Fruit fly (Drosophila melanogaster) whole organism, embryonic: Measurements from ENCODE around the gene CG6028.

Source experiments
- Atf6 ChIP-seq: fragments of 200-800 bp; sonication (Bioruptor generic); IDR thresholded peaks from 2 replicates; pipeline ENCODE4 v1.3.6; 2022; ENCODE audit warnings: missing biosample characterization, missing genetic modification characterization
- CG10147 ChIP-seq: fragments of 200-800 bp; sonication (Bioruptor generic); optimal IDR thresholded peaks from 2 replicates; lab custom pipeline; 2019; ENCODE audit warnings: missing biosample characterization, mild to moderate bottlenecking, missing genetic modification characterization, moderate library complexity
- CG10209 ChIP-seq: fragments of 200-800 bp; sonication (Bioruptor generic); optimal IDR thresholded peaks from 3 replicates; lab custom pipeline; 2017; ENCODE audit warnings: missing biosample characterization, mild to moderate bottlenecking, missing genetic modification characterization, missing genetic modification reagents
- CG12071 ChIP-seq: fragments of 200-800 bp; sonication (Bioruptor generic); optimal IDR thresholded peaks from 3 replicates; lab custom pipeline; 2018; ENCODE audit warnings: missing biosample characterization, mild to moderate bottlenecking, missing genetic modification characterization
- CG12391 ChIP-seq: fragments of 200-800 bp; sonication (Bioruptor generic); optimal IDR thresholded peaks from 3 replicates; lab custom pipeline; 2018; ENCODE audit warnings: missing biosample characterization, mild to moderate bottlenecking, missing genetic modification characterization, moderate library complexity
- CG12942 ChIP-seq: fragments of 200-800 bp; sonication (Bioruptor generic); optimal IDR thresholded peaks from 3 replicates; lab custom pipeline; 2016; ENCODE audit warnings: missing biosample characterization, missing genetic modification characterization
- CG14860 ChIP-seq: fragments of 200-800 bp; sonication (Bioruptor generic); IDR thresholded peaks from 3 replicates; pipeline ENCODE4 v1.3.6; 2022; ENCODE audit warnings: missing biosample characterization, missing genetic modification characterization; ENCODE audit not compliant: partially characterized antibody
- CG15269 ChIP-seq: fragments of 200-800 bp; sonication (Bioruptor generic); optimal IDR thresholded peaks from 2 replicates; lab custom pipeline; 2018; ENCODE audit warnings: missing biosample characterization, mild to moderate bottlenecking, missing genetic modification characterization, moderate library complexity
- CG17328 ChIP-seq: fragments of 200-800 bp; sonication (Bioruptor generic); IDR thresholded peaks from 2 replicates; pipeline ENCODE4 v1.3.6; 2022; ENCODE audit warnings: missing biosample characterization, missing genetic modification characterization
- CG17912 ChIP-seq: fragments of 200-800 bp; sonication (Bioruptor generic); optimal IDR thresholded peaks from 2 replicates; lab custom pipeline; 2018; ENCODE audit warnings: missing biosample characterization, mild to moderate bottlenecking, missing genetic modification characterization
- CG1832 ChIP-seq: fragments of 200-800 bp; sonication (Bioruptor generic); optimal IDR thresholded peaks from 2 replicates; lab custom pipeline; 2017; ENCODE audit warnings: missing biosample characterization, mild to moderate bottlenecking, missing genetic modification characterization, inconsistent platforms
- CG2129 ChIP-seq: fragments of 200-800 bp; sonication (Bioruptor generic); IDR thresholded peaks from 2 replicates; pipeline ENCODE4 v1.3.6; 2022; ENCODE audit warnings: missing biosample characterization, missing genetic modification characterization; ENCODE audit not compliant: partially characterized antibody
- CG2199 ChIP-seq: fragments of 200-800 bp; sonication (Bioruptor generic); IDR thresholded peaks from 3 replicates; pipeline ENCODE4 v1.3.6; 2022; ENCODE audit warnings: missing biosample characterization, missing genetic modification characterization
- CG2712 ChIP-seq: fragments of 200-800 bp; optimal IDR thresholded peaks from 3 replicates; lab custom pipeline; 2019; ENCODE audit warnings: missing biosample characterization, mild to moderate bottlenecking, missing genetic modification characterization, moderate library complexity
- CG2889 ChIP-seq: fragments of 200-800 bp; sonication (Bioruptor generic); IDR thresholded peaks from 3 replicates; pipeline ENCODE4 v1.3.6; 2022; ENCODE audit warnings: missing biosample characterization, missing genetic modification characterization
- CG3281 ChIP-seq: fragments of 200-800 bp; sonication (Bioruptor generic); optimal IDR thresholded peaks from 3 replicates; lab custom pipeline; 2017; ENCODE audit warnings: missing biosample characterization, mild to moderate bottlenecking, missing genetic modification characterization
- CG33213 ChIP-seq: fragments of 200-800 bp; sonication (Bioruptor generic); optimal IDR thresholded peaks from 3 replicates; lab custom pipeline; 2016; ENCODE audit warnings: missing biosample characterization, missing genetic modification characterization
- CG33557 ChIP-seq: fragments of 200-800 bp; sonication (Bioruptor generic); optimal IDR thresholded peaks from 2 replicates; lab custom pipeline; 2019; ENCODE audit warnings: missing biosample characterization, mild to moderate bottlenecking, missing genetic modification characterization, moderate library complexity
- CG6254 ChIP-seq: fragments of 200-800 bp; sonication (Bioruptor generic); optimal IDR thresholded peaks from 3 replicates; lab custom pipeline; 2017; ENCODE audit warnings: mild to moderate bottlenecking, missing biosample characterization, missing genetic modification reagents, missing genetic modification characterization
- CG7372 ChIP-seq: fragments of 200-800 bp; sonication (Bioruptor generic); IDR thresholded peaks from 2 replicates; pipeline ENCODE4 v1.3.6; 2022; ENCODE audit warnings: missing biosample characterization, missing genetic modification characterization
- CG8765 ChIP-seq: fragments of 200-800 bp; sonication (Bioruptor generic); IDR thresholded peaks from 2 replicates; pipeline ENCODE4 v1.3.6; 2022; ENCODE audit warnings: missing biosample characterization, missing genetic modification characterization
- E2f2 ChIP-seq: fragments of 200-800 bp; sonication (Bioruptor generic); IDR thresholded peaks from 2 replicates; pipeline ENCODE4 v1.3.6; 2022; ENCODE audit warnings: missing biosample characterization, missing genetic modification characterization
- Eip74EF ChIP-seq, 2 experiments: fragments of 200-800 bp in 1 of 2; fragments of >200 bp in 1 of 2; sonication (Bioruptor generic) in 1 of 2; optimal IDR thresholded peaks; 2 replicates each; lab custom pipeline; 2017 to 2019; ENCODE audit warnings: missing biosample characterization in 2 of 2, missing genetic modification characterization in 2 of 2, mild to moderate bottlenecking in 1 of 2, moderate library complexity in 1 of 2
- Elba2 ChIP-seq: fragments of 200-800 bp; sonication (Bioruptor generic); optimal IDR thresholded peaks from 3 replicates; lab custom pipeline; 2016; ENCODE audit warnings: missing biosample characterization, missing genetic modification characterization
- Hmx ChIP-seq: fragments of 200-800 bp; sonication (Bioruptor generic); optimal IDR thresholded peaks from 2 replicates; lab custom pipeline; 2016; ENCODE audit warnings: missing biosample characterization, missing genetic modification characterization
- Kr ChIP-seq: fragments of 200-800 bp; sonication (Bioruptor generic); optimal IDR thresholded peaks from 2 replicates; lab custom pipeline; 2017; ENCODE audit warnings: missing biosample characterization, mild to moderate bottlenecking, missing genetic modification characterization
- MTF-1 ChIP-seq: fragments of 200-800 bp; sonication (Bioruptor generic); optimal IDR thresholded peaks from 2 replicates; lab custom pipeline; 2018; ENCODE audit warnings: missing biosample characterization, mild to moderate bottlenecking, missing genetic modification characterization, borderline replicate concordance
- Med ChIP-seq: fragments of 200-800 bp; sonication (Bioruptor generic); peaks from one replicate; lab custom pipeline; 2016; ENCODE audit warnings: missing biosample characterization, missing genetic modification characterization, mild to moderate bottlenecking, inconsistent platforms, moderate library complexity
- Meics ChIP-seq: fragments of 200-800 bp; sonication (Bioruptor generic); optimal IDR thresholded peaks from 2 replicates; lab custom pipeline; 2017; ENCODE audit warnings: missing biosample characterization, mild to moderate bottlenecking, missing genetic modification characterization
- PHDP ChIP-seq: fragments of 200-800 bp; sonication (Bioruptor generic); optimal IDR thresholded peaks from 3 replicates; lab custom pipeline; 2018; ENCODE audit warnings: missing biosample characterization, mild to moderate bottlenecking, missing genetic modification characterization, moderate library complexity
- Scr ChIP-seq: fragments of 200-800 bp; sonication (Bioruptor generic); IDR thresholded peaks from 2 replicates; pipeline ENCODE4 v1.3.6; 2022; ENCODE audit warnings: missing biosample characterization, missing genetic modification characterization; ENCODE audit not compliant: partially characterized antibody
- danr ChIP-seq: fragments of 200-800 bp; sonication (Bioruptor generic); IDR thresholded peaks from 2 replicates; pipeline ENCODE4 v1.3.6; 2022; ENCODE audit warnings: missing biosample characterization, missing genetic modification characterization
- emc ChIP-seq: fragments of 200-800 bp; sonication (Bioruptor generic); optimal IDR thresholded peaks from 2 replicates; lab custom pipeline; 2016; ENCODE audit warnings: missing biosample characterization, missing genetic modification characterization
- hkb ChIP-seq, 2 experiments: fragments of 200-800 bp in 1 of 2; fragments of >200 bp in 1 of 2; sonication (Bioruptor generic) in 1 of 2; IDR thresholded peaks in 1 of 2; optimal IDR thresholded peaks in 1 of 2; 2 replicates each; pipeline versions ENCODE4 v1.3.6 to Lab custom; 2017 to 2022; ENCODE audit warnings: missing biosample characterization in 1 of 2, missing genetic modification characterization in 1 of 2
- hth ChIP-seq: fragments of >200 bp; optimal IDR thresholded peaks from 2 replicates; lab custom pipeline; 2017; ENCODE audit warnings: inconsistent platforms
- ken ChIP-seq: fragments of 200-800 bp; sonication (Bioruptor generic); IDR thresholded peaks from 3 replicates; pipeline ENCODE4 v1.3.6; 2022; ENCODE audit warnings: missing biosample characterization, missing genetic modification characterization
- lab ChIP-seq: fragments of 200-800 bp; sonication (Bioruptor generic); optimal IDR thresholded peaks from 3 replicates; lab custom pipeline; 2017; ENCODE audit warnings: missing biosample characterization, missing genetic modification characterization, mild to moderate bottlenecking, moderate library complexity, missing genetic modification reagents
- pb ChIP-seq: fragments of 200-800 bp; sonication (Bioruptor generic); optimal IDR thresholded peaks from 3 replicates; lab custom pipeline; 2016; ENCODE audit warnings: missing biosample characterization, missing genetic modification characterization
- peb ChIP-seq: fragments of 200-800 bp; sonication (Bioruptor generic); IDR thresholded peaks from 2 replicates; pipeline ENCODE4 v1.3.6; 2022; ENCODE audit warnings: missing biosample characterization, missing genetic modification characterization
- pfk ChIP-seq: fragments of 200-800 bp; sonication (Bioruptor generic); optimal IDR thresholded peaks from 2 replicates; lab custom pipeline; 2018; ENCODE audit warnings: missing biosample characterization, mild to moderate bottlenecking, missing genetic modification characterization, moderate library complexity
- phol ChIP-seq: fragments of 200-800 bp; sonication (Bioruptor generic); optimal IDR thresholded peaks from 3 replicates; lab custom pipeline; 2018; ENCODE audit warnings: missing biosample characterization, mild to moderate bottlenecking, missing genetic modification characterization, moderate library complexity
- psq ChIP-seq: fragments of 200-800 bp; sonication (Bioruptor generic); optimal IDR thresholded peaks from 2 replicates; lab custom pipeline; 2017; ENCODE audit warnings: missing biosample characterization, missing genetic modification characterization
- pzg ChIP-seq: fragments of 200-800 bp; sonication (Bioruptor generic); optimal IDR thresholded peaks from 3 replicates; lab custom pipeline; 2018; ENCODE audit warnings: missing biosample characterization, mild to moderate bottlenecking, missing genetic modification characterization, moderate library complexity
- schlank ChIP-seq: fragments of 200-800 bp; sonication (Bioruptor generic); optimal IDR thresholded peaks from 2 replicates; lab custom pipeline; 2018; ENCODE audit warnings: missing biosample characterization, mild to moderate bottlenecking, missing genetic modification characterization
- sr ChIP-seq: fragments of 200-800 bp; sonication (Bioruptor generic); IDR thresholded peaks from 3 replicates; pipeline ENCODE4 v1.3.6; 2022; ENCODE audit warnings: missing biosample characterization, missing genetic modification characterization
- stc ChIP-seq: fragments of 200-800 bp; sonication (Bioruptor generic); IDR thresholded peaks from 2 replicates; pipeline ENCODE4 v1.3.6; 2022; ENCODE audit warnings: missing biosample characterization, missing genetic modification characterization
- trh ChIP-seq: fragments of 200-800 bp; sonication (Bioruptor generic); optimal IDR thresholded peaks from 2 replicates; lab custom pipeline; 2016; ENCODE audit warnings: missing biosample characterization, missing genetic modification characterization
- tup ChIP-seq: fragments of 200-800 bp; sonication (Bioruptor generic); optimal IDR thresholded peaks from 2 replicates; lab custom pipeline; 2016; ENCODE audit warnings: missing biosample characterization, mild to moderate bottlenecking, missing genetic modification characterization, moderate library complexity
- tx ChIP-seq: fragments of 200-800 bp; sonication (Bioruptor generic); optimal IDR thresholded peaks from 2 replicates; lab custom pipeline; 2016; ENCODE audit warnings: missing biosample characterization, missing genetic modification characterization
- zen2 ChIP-seq: fragments of 200-800 bp; sonication (Bioruptor generic); IDR thresholded peaks from 3 replicates; pipeline ENCODE4 v1.3.6; 2022; ENCODE audit warnings: missing biosample characterization, missing genetic modification characterization; ENCODE audit not compliant: partially characterized antibody

CG6028 gene

dm6 chr3R:21992909-21993308 lies 32.4 kb downstream of the CG6028 start (continued):
- TF ChIP-seq Elba2 (GFP tag; lab: Kevin White, UChicago), result no peak
- no peak for TF ChIP-seq PHDP
- no peak for TF ChIP-seq Eip74EF (GFP tag; optimal IDR thresholded peaks at IDR 0.05; lab: Kevin White, UChicago)
- no peak for TF ChIP-seq psq
- no peak for TF ChIP-seq CG12071
- no peak for TF ChIP-seq schlank (tag; lab: Kevin White, UChicago)
- no peak for TF ChIP-seq stc (GFP tag; lab: Robert Waterston, UW)
- TF ChIP-seq CG10209 (GFP tag; lab: Kevin White, UChicago), result peak; percentile 22
- peak; percentile 66; the same call in 2 of the 3 replicates for TF ChIP-seq CG2889
- no peak for TF ChIP-seq peb (GFP tag; lab: Robert Waterston, UW)
- no peak for TF ChIP-seq tx (GFP tag; lab: Kevin White, UChicago)
- TF ChIP-seq CG3281, result no peak
- TF ChIP-seq CG15269 (tag; lab: Kevin White, UChicago), result no peak
- TF ChIP-seq CG12391, result no peak
- TF ChIP-seq CG12942 (GFP tag; lab: Kevin White, UChicago), result no peak
- peak; percentile 23; the same call in 1 of the 2 replicates for TF ChIP-seq E2f2 (GFP tag; lab: Robert Waterston, UW)
- no peak for TF ChIP-seq Med (GFP tag; lab: Kevin White, UChicago)
- TF ChIP-seq CG8765, result 0 out of 2 replicates have a peak, but pooled peaks have one; percentile 27
- TF ChIP-seq CG2129, result no peak
- TF ChIP-seq CG33557, result no peak
- TF ChIP-seq hth, result no peak
- TF ChIP-seq emc, result no peak
- peak; percentile 64 for TF ChIP-seq CG17328 (GFP tag; lab: Robert Waterston, UW)
- no peak for TF ChIP-seq tup
- no peak for TF ChIP-seq CG1832 (GFP tag; lab: Kevin White, UChicago)
- no peak for TF ChIP-seq CG14860 (GFP tag; lab: Robert Waterston, UW)
- no peak for TF ChIP-seq pfk (GFP tag; lab: Kevin White, UChicago)
- TF ChIP-seq Scr (GFP tag; lab: Robert Waterston, UW), result no peak
- no peak for TF ChIP-seq zen2 (GFP tag; lab: Robert Waterston, UW)
- peak; percentile 32; the same call in 1 of the 2 replicates for TF ChIP-seq danr
- no peak for TF ChIP-seq CG17912
- no peak for TF ChIP-seq Kr (GFP tag; lab: Kevin White, UChicago)
- no peak for TF ChIP-seq CG6254 (GFP tag; lab: Kevin White, UChicago)
- TF ChIP-seq hkb (optimal IDR thresholded peaks at IDR 0.05; lab: Kevin White, UChicago), result no peak
- no peak for TF ChIP-seq hkb (GFP tag; IDR thresholded peaks at IDR 0.05; lab: Robert Waterston, UW)
- TF ChIP-seq pzg (GFP tag; lab: Kevin White, UChicago), result no peak
- no peak for TF ChIP-seq phol (tag; lab: Kevin White, UChicago)
- no peak for TF ChIP-seq sr (GFP tag; lab: Robert Waterston, UW)
- no peak for TF ChIP-seq CG2199 (GFP tag; lab: Robert Waterston, UW)
- no peak for TF ChIP-seq Hmx (GFP tag; lab: Kevin White, UChicago)
- no peak for TF ChIP-seq CG10147
- TF ChIP-seq CG2712 (tag; lab: Kevin White, UChicago), result no peak
- TF ChIP-seq trh (GFP tag; lab: Kevin White, UChicago), result no peak
- no peak for TF ChIP-seq Atf6 (GFP tag; lab: Robert Waterston, UW)
- TF ChIP-seq CG7372, result no peak
- peak; percentile 3 for TF ChIP-seq Meics (GFP tag; lab: Kevin White, UChicago)
- TF ChIP-seq MTF-1, result no peak
- TF ChIP-seq CG33213 (GFP tag; lab: Kevin White, UChicago), result no peak
- peak; percentile 43; the same call in 1 of the 3 replicates for TF ChIP-seq ken
- no peak for TF ChIP-seq pb (GFP tag; lab: Kevin White, UChicago)
- TF ChIP-seq lab (GFP tag; lab: Kevin White, UChicago), result peak; percentile 32
